Worm (Caenorhabditis elegans): ENCODE data around the gene dnc-2.

DNA sequence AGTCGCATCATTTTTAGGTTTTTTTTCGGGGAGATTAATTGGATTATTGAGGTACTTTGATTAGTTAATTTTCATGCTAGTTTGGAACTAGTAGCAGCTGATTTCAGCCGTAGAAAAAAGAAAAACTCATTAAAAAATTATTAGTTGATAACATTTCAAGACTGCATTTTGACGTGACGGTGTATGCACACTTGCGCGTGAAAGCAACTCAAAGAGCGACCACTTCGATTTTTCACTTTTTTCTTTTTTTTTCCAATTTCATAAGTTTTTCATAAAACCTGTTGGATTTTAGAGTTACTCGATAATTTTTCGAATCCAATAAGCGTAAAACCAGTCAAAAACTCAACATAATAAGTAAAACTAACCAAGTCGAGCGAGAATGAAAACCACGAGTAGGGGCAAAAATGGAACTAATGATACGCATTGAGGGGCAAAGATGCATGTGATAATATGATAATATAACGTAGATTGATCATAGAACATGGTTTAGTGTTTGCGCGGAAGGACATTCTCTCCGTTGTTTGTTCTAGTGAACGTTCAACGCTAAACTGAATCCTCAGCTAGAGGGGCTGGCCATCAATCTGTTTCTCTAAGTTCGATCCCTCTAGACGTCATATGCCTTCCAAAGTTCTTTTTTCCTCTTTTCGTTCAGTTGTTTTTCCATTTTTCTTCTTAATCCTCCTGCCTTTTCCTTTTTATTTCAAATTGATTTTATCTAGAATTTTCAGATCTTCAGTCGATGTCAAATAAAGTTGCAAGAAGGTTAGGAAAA, 22.8 kb upstream of the dnc-2 start, which contains the start of the genes F25B5.6 and F25B5.3:
- TF ChIP-seq pha-4 (tag; optimal IDR thresholded peaks at IDR 0.05) (no peak), mxl-1 (tag; optimal IDR thresholded peaks at IDR 0.05) (no peak), ztf-26 (tag; optimal IDR thresholded peaks at IDR 0.05) (no peak), Y56A3A.18 (GFP tag; IDR thresholded peaks at IDR 0.05) (no peak), F22D6.2 (tag; optimal IDR thresholded peaks at IDR 0.05) (no peak), B0336.3 (GFP tag; IDR thresholded peaks at IDR 0.05) (no peak), F37B4.10 (GFP tag; IDR thresholded peaks at IDR 0.05) (no peak), tlf-1 (GFP tag; optimal IDR thresholded peaks at IDR 0.05) (no peak), nfya-2 (GFP tag; IDR thresholded peaks at IDR 0.05) (no peak), rcor-1 (GFP tag; IDR thresholded peaks at IDR 0.05) (no peak), unc-62 (GFP tag; optimal IDR thresholded peaks at IDR 0.05) (no peak)

Measured in whole organism, young adult.